Fruit fly (Drosophila melanogaster) whole organism, wandering third instar larva: ENCODE data around the gene endos.

Experiments
- CrebA ChIP-seq: fragments of 200-800 bp; sonication (Bioruptor generic); optimal IDR thresholded peaks from 2 replicates; lab custom pipeline; 2016; ENCODE audit warnings: missing biosample characterization, mild to moderate bottlenecking, missing genetic modification characterization, borderline replicate concordance
- Hr78 ChIP-seq: fragments of >200 bp; optimal IDR thresholded peaks from 2 replicates; lab custom pipeline; 2017; ENCODE audit warnings: missing biosample characterization, missing genetic modification characterization
- OdsH ChIP-seq: fragments of 200-800 bp; sonication (Bioruptor generic); optimal IDR thresholded peaks from 2 replicates; lab custom pipeline; 2016; ENCODE audit warnings: missing biosample characterization, mild to moderate bottlenecking, missing genetic modification characterization
- br ChIP-seq: fragments of 200-800 bp; sonication (Bioruptor generic); optimal IDR thresholded peaks from 2 replicates; lab custom pipeline; 2016; ENCODE audit warnings: missing biosample characterization, missing genetic modification characterization
- foxo ChIP-seq, 2 experiments: fragments of 200-800 bp; sonication (Bioruptor generic); optimal IDR thresholded peaks; 2 replicates in 1 of 2; 3 replicates in 1 of 2; lab custom pipeline; 2016 to 2017; ENCODE audit warnings: missing biosample characterization in 2 of 2, missing genetic modification characterization in 2 of 2
- h ChIP-seq: fragments of 200-800 bp; sonication (Bioruptor generic); optimal IDR thresholded peaks from 3 replicates; lab custom pipeline; 2016; ENCODE audit warnings: missing biosample characterization, mild to moderate bottlenecking, missing genetic modification characterization
- pan ChIP-seq: fragments of >200 bp; optimal IDR thresholded peaks from 2 replicates; lab custom pipeline; 2017
- sage ChIP-seq: fragments of 200-800 bp; sonication (Bioruptor generic); optimal IDR thresholded peaks from 2 replicates; lab custom pipeline; 2016; ENCODE audit warnings: missing biosample characterization, mild to moderate bottlenecking, missing genetic modification characterization
- sv ChIP-seq: fragments of 200-800 bp; sonication (Bioruptor generic); optimal IDR thresholded peaks from 3 replicates; lab custom pipeline; 2016; ENCODE audit warnings: missing biosample characterization, missing genetic modification characterization

- TF ChIP-seq OdsH (GFP tag; lab: Kevin White, UChicago) = peak; percentile 22
- TF ChIP-seq sage (GFP tag; lab: Kevin White, UChicago) = no peak
- TF ChIP-seq br (GFP tag; lab: Kevin White, UChicago) = peak; percentile 50
- peak; percentile 63 for TF ChIP-seq sv
- TF ChIP-seq h (GFP tag; lab: Kevin White, UChicago) = peak; percentile 65
- TF ChIP-seq pan = no peak
- peak in 1 of 2 experiments; percentile 71 for TF ChIP-seq foxo (GFP tag; optimal IDR thresholded peaks at IDR 0.05; lab: Kevin White, UChicago)
- no peak for TF ChIP-seq Hr78
- no peak for TF ChIP-seq CrebA (GFP tag; lab: Kevin White, UChicago)
Observed at dm6 chr3L:14050944-14051548, 19.5 kb upstream of the endos start, which contains the start of gene CG6833.
